Fruit fly (Drosophila melanogaster): ENCODE data around the gene D12.
A peak's percentile ranks its signal among the peaks of the same experiment; 100 is the strongest.

- TF ChIP-seq CTCF (optimal IDR thresholded peaks at IDR 0.05), result no peak
- peak; percentile 23 for TF ChIP-seq CG8478 (optimal IDR thresholded peaks at IDR 0.05)
Measured at dm6 chr2L:8418113-8418885, 18.9 kb downstream of the D12 start.
